Fruit fly (Drosophila melanogaster): ENCODE data around the gene ZC3H3.

DNA sequence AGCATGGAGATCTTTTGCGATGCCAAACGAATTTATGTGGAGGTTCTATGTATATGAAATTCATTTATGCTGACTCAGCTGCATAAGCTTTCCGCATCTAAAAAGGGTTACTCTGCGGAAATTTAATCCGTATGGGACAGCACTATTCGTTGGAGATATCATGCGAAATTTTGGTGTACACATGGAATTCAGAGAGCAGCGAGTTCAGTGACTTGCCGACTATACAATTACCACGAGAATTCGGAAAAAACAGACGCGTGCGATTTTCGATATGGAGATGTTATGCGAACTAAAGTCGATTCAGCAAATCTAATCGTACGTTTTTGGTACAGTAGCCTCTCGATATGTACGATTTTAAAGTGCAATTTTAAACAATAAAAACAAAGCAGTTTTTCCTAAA is 18.3 kb upstream of the ZC3H3 start:
- no peak for TF ChIP-seq CTCF (optimal IDR thresholded peaks at IDR 0.05)
- TF ChIP-seq CG8478 (optimal IDR thresholded peaks at IDR 0.05), result no peak

Data from S2 (cell line).